Fruit fly (Drosophila melanogaster): ENCODE results near the gene CG5116.

- no peak for TF ChIP-seq CG7745 (tag; optimal IDR thresholded peaks at IDR 0.05)
- no peak for TF ChIP-seq CG14710 (tag; optimal IDR thresholded peaks at IDR 0.05)
- TF ChIP-seq Drgx (GFP tag; IDR thresholded peaks at IDR 0.05) = no peak
- no peak for TF ChIP-seq nau (GFP tag; optimal IDR thresholded peaks at IDR 0.05)
Observed at dm6 chr3R:25460650-25461049, 22.2 kb upstream of the CG5116 start.

All from whole organism, embryonic.